Worm (Caenorhabditis elegans) whole organism, L4 larva: ENCODE measurements around the gene ttm-2.

Source experiments
- D1046.2 ChIP-seq: fragments of 200-800 bp; sonication (Bioruptor generic); IDR thresholded peaks from 2 replicates; pipeline ENCODE4 v1.3.6; 2022; ENCODE audit warnings: missing genetic modification characterization, missing compliant biosample characterization
- Y75B8A.6 ChIP-seq: fragments of 200-800 bp; sonication (Bioruptor generic); IDR thresholded peaks from 2 replicates; pipeline ENCODE4 v1.3.6; 2022; ENCODE audit warnings: missing genetic modification reagents, missing genetic modification characterization, missing compliant biosample characterization
- ZK546.5 ChIP-seq, 2 experiments: sonication (generic microtip); optimal IDR thresholded peaks; 2 replicates each; lab custom pipeline; 2017; ENCODE audit warnings: missing biosample characterization in 2 of 2, missing genetic modification characterization in 2 of 2
- aha-1 ChIP-seq: fragments of 150-350 bp; peaks from one replicate; lab custom pipeline; 2014; ENCODE audit warnings: missing biosample characterization, missing genetic modification characterization
- aly-2 ChIP-seq: sonication (generic microtip); optimal IDR thresholded peaks from 2 replicates; lab custom pipeline; 2018; ENCODE audit warnings: missing biosample characterization, missing genetic modification characterization
- arid-1 ChIP-seq: fragments of 200-800 bp; sonication (Bioruptor generic); conservative IDR thresholded peaks from 2 replicates; pipeline ENCODE4 v1.3.6; 2022; ENCODE audit warnings: missing genetic modification reagents, missing genetic modification characterization, missing compliant biosample characterization
- ceh-28 ChIP-seq: fragments of 150-350 bp; optimal IDR thresholded peaks from 2 replicates; lab custom pipeline; 2014; ENCODE audit warnings: missing biosample characterization, missing genetic modification reagents, missing genetic modification characterization
- ces-1 ChIP-seq: fragments of 150-350 bp; sonication (generic microtip); optimal IDR thresholded peaks from 4 replicates; lab custom pipeline; 2014; ENCODE audit warnings: missing biosample characterization, missing genetic modification reagents, missing genetic modification characterization
- daf-16 ChIP-seq, 3 experiments: sonication (generic microtip); optimal IDR thresholded peaks; 2 replicates each; lab custom pipeline; 2016 to 2017; ENCODE audit warnings: missing genetic modification characterization in 3 of 3, missing genetic modification reagents in 3 of 3, mild to moderate bottlenecking in 2 of 3, missing compliant biosample characterization in 2 of 3, missing biosample characterization in 1 of 3, moderate library complexity in 1 of 3
- daf-8 ChIP-seq: fragments of 200-800 bp; sonication (Bioruptor generic); IDR thresholded peaks from 2 replicates; pipeline ENCODE4 v1.3.6; 2022; ENCODE audit warnings: missing genetic modification characterization, missing compliant biosample characterization
- dve-1 ChIP-seq: sonication (generic microtip); optimal IDR thresholded peaks from 2 replicates; lab custom pipeline; 2017; ENCODE audit warnings: antibody characterized with exemption, mild to moderate bottlenecking, missing genetic modification characterization, missing compliant biosample characterization; ENCODE audit not compliant: insufficient read depth
- fos-1 ChIP-seq: fragments of 150-350 bp; optimal IDR thresholded peaks from 2 replicates; lab custom pipeline; 2014; ENCODE audit warnings: missing biosample characterization, missing genetic modification characterization
- hif-1 ChIP-seq, 2 experiments: sonication (generic microtip); optimal IDR thresholded peaks; 2 replicates each; lab custom pipeline; 2016 to 2017; ENCODE audit warnings: missing compliant biosample characterization in 2 of 2, missing genetic modification characterization in 2 of 2, missing genetic modification reagents in 2 of 2, missing genotype in 2 of 2, mild to moderate bottlenecking in 1 of 2
- hlh-11 ChIP-seq: fragments of 200-800 bp; sonication (Bioruptor generic); optimal IDR thresholded peaks from 2 replicates; lab custom pipeline; 2018; ENCODE audit warnings: mild to moderate bottlenecking, missing genetic modification characterization, missing compliant biosample characterization
- jun-1 ChIP-seq: fragments of 150-350 bp; optimal IDR thresholded peaks from 2 replicates; lab custom pipeline; 2014; ENCODE audit warnings: missing biosample characterization, missing genetic modification reagents, missing genetic modification characterization
- lim-7 ChIP-seq: fragments of 200-800 bp; sonication (Bioruptor generic); IDR thresholded peaks from 2 replicates; pipeline ENCODE4 v1.3.6; 2022; ENCODE audit warnings: missing genetic modification characterization, missing compliant biosample characterization
- lin-13 ChIP-seq: fragments of 150-350 bp; optimal IDR thresholded peaks from 2 replicates; lab custom pipeline; 2014; ENCODE audit warnings: missing biosample characterization, missing genetic modification reagents, missing genetic modification characterization
- lin-39 ChIP-seq: fragments of 150-350 bp; optimal IDR thresholded peaks from 2 replicates; lab custom pipeline; 2014; ENCODE audit warnings: missing biosample characterization, missing genetic modification reagents, missing genetic modification characterization
- madf-9 ChIP-seq: fragments of 200-800 bp; sonication (Bioruptor generic); conservative IDR thresholded peaks from 2 replicates; pipeline ENCODE4 v1.3.6; 2022; ENCODE audit warnings: missing genetic modification reagents, missing genetic modification characterization, missing compliant biosample characterization
- mdt-29 ChIP-seq: fragments of 200-800 bp; sonication (Bioruptor generic); IDR thresholded peaks from 2 replicates; pipeline ENCODE4 v1.3.6; 2022; ENCODE audit warnings: missing genetic modification reagents, missing genetic modification characterization, missing compliant biosample characterization
- mxl-3 ChIP-seq: fragments of 200-800 bp; sonication (Bioruptor generic); optimal IDR thresholded peaks from 2 replicates; lab custom pipeline; 2018; ENCODE audit warnings: mild to moderate bottlenecking, missing genetic modification characterization, missing compliant biosample characterization
- nhr-10 ChIP-seq: fragments of 150-350 bp; optimal IDR thresholded peaks from 2 replicates; lab custom pipeline; 2014; ENCODE audit warnings: missing biosample characterization, missing genetic modification characterization
- nhr-102 ChIP-seq: sonication (generic microtip); optimal IDR thresholded peaks from 2 replicates; lab custom pipeline; 2016; ENCODE audit warnings: mild to moderate bottlenecking, missing genetic modification characterization, moderate library complexity, missing compliant biosample characterization
- nhr-11 ChIP-seq: fragments of 150-350 bp; optimal IDR thresholded peaks from 2 replicates; lab custom pipeline; 2014; ENCODE audit warnings: missing biosample characterization, missing genetic modification characterization
- nhr-111 ChIP-seq: fragments of 200-800 bp; sonication (Bioruptor generic); optimal IDR thresholded peaks from 2 replicates; lab custom pipeline; 2018; ENCODE audit warnings: mild to moderate bottlenecking, missing genetic modification characterization, missing compliant biosample characterization
- nhr-41 ChIP-seq: fragments of 200-800 bp; sonication (Bioruptor generic); IDR thresholded peaks from 2 replicates; pipeline ENCODE4 v1.3.6; 2022; ENCODE audit warnings: missing genetic modification reagents, missing genetic modification characterization, missing compliant biosample characterization
- nhr-48 ChIP-seq: sonication (generic microtip); optimal IDR thresholded peaks from 2 replicates; lab custom pipeline; 2016; ENCODE audit warnings: mild to moderate bottlenecking, missing genetic modification characterization, missing compliant biosample characterization
- php-3 ChIP-seq: fragments of 200-800 bp; sonication (Bioruptor generic); IDR thresholded peaks from 2 replicates; pipeline ENCODE4 v1.3.6; 2022; ENCODE audit warnings: missing genetic modification reagents, missing genetic modification characterization, missing compliant biosample characterization
- pqm-1 ChIP-seq: sonication (generic microtip); optimal IDR thresholded peaks from 2 replicates; lab custom pipeline; 2017; ENCODE audit warnings: missing biosample characterization, missing genetic modification characterization
- sdz-12 ChIP-seq: fragments of 200-800 bp; sonication (Bioruptor generic); optimal IDR thresholded peaks from 2 replicates; lab custom pipeline; 2018; ENCODE audit warnings: mild to moderate bottlenecking, missing genetic modification characterization, missing compliant biosample characterization
- set-16 ChIP-seq: fragments of 200-800 bp; sonication (Bioruptor generic); IDR thresholded peaks from 2 replicates; pipeline ENCODE4 v1.3.6; 2022; ENCODE audit warnings: missing genetic modification reagents, missing genetic modification characterization, missing compliant biosample characterization
- skn-1 ChIP-seq: fragments of 150-350 bp; optimal IDR thresholded peaks from 2 replicates; lab custom pipeline; 2014; ENCODE audit warnings: missing biosample characterization, missing genetic modification characterization
- spr-3 ChIP-seq: fragments of 200-800 bp; sonication (Bioruptor generic); optimal IDR thresholded peaks from 2 replicates; lab custom pipeline; 2018; ENCODE audit warnings: mild to moderate bottlenecking, missing genetic modification characterization, missing compliant biosample characterization
- unc-130 ChIP-seq: sonication (generic microtip); optimal IDR thresholded peaks from 2 replicates; lab custom pipeline; 2016; ENCODE audit warnings: missing genetic modification reagents, missing genetic modification characterization, missing compliant biosample characterization
- unc-62 ChIP-seq, 3 experiments: fragments of 150-350 bp in 1 of 3; sonication (generic microtip); optimal IDR thresholded peaks in 2 of 3; peaks in 1 of 3; 1 replicate in 1 of 3; 2 replicates in 2 of 3; lab custom pipeline; 2014 to 2017; ENCODE audit warnings: missing biosample characterization in 3 of 3, missing genetic modification characterization in 3 of 3, missing genetic modification reagents in 3 of 3, missing genotype in 1 of 3
- zfp-2 ChIP-seq: sonication (generic microtip); optimal IDR thresholded peaks from 2 replicates; lab custom pipeline; 2016; ENCODE audit warnings: mild to moderate bottlenecking, missing genetic modification characterization, missing compliant biosample characterization

ttm-2 gene

DNA sequence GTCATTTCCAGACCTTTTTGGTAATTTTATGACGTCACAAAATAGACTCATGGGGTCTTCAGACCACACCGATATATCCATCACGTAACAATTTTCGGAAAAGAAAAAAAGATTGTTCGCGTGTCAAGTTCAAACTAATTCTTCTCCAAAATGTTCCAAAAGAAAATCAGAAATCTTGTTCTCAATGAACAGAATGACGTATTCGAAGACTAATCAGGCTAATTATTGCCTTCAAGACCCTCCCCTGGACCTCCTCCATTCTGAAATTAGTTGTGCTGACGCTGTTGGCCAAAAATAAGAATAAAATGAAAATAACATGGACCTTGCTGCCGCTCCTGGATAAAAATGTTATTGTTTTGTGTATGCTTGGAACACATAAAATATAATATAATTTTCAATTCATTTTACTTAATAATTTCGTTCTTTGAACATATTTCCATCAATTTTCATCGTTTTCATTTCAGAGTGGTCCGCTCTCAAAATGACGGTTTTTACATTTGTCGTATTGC lies 23.7 kb upstream of the ttm-2 start, which contains the start of gene F26G1.15:
TSS of gene F26G1.15 (plus strand) at position 459 of the 509 bp plus-strand sequence.
- TF ChIP-seq unc-62 (GFP tag; optimal IDR thresholded peaks at IDR 0.05 in 1 of 2; lab: Kevin White, UChicago) = peak in 1 of 2 experiments; percentile 94
- TF ChIP-seq unc-62 (tag; optimal IDR thresholded peaks at IDR 0.05; lab: Kevin White, UChicago) = no peak
- no peak for TF ChIP-seq arid-1
- TF ChIP-seq aha-1 (tag; lab: Kevin White, UChicago) = peak; percentile 35
- TF ChIP-seq zfp-2 (tag; lab: Kevin White, UChicago) = no peak
- TF ChIP-seq, all 104 proteins: peak for 2

DNA sequence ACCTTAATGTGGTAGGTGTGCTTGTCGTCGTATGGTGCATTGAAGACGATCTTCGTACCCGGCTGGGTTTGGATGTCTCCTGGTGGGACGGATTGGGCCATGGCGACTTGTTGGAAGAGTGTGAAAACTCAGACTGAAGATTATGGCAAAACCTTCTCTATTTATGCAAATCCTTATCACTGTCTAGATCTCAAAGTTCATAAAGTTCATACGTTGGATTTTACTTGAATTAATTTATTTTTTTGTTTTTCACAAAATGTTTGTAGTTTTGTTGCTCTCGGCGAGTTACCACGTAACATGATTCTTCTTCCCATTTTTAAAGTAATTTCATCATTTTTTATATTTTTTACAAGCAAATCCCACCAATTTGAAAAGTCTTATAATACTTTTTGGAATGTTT lies 20.0 kb upstream of the ttm-2 start, which contains the start of gene msp-3:
TSS of gene msp-3 (minus strand) at position 101 of the 400 bp plus-strand sequence.
- TF ChIP-seq nhr-111 (GFP tag; lab: Kevin White, UChicago) (no peak), pqm-1 (tag; lab: Kevin White, UChicago) (no peak), nhr-48 (tag; lab: Kevin White, UChicago) (no peak), unc-130 (no peak), set-16 (GFP tag; lab: Robert Waterston, UW) (no peak), php-3 (GFP tag; lab: Robert Waterston, UW) (no peak), aly-2 (tag; lab: Kevin White, UChicago) (no peak), lin-13 (GFP tag; lab: Kevin White, UChicago) (no peak)

- TF ChIP-seq sdz-12 (GFP tag; lab: Kevin White, UChicago) (no peak), nhr-102 (no peak), D1046.2 (GFP tag; lab: Robert Waterston, UW) (no peak), jun-1 (no peak), ces-1 (GFP tag; lab: Kevin White, UChicago) (no peak), ZK546.5 (tag; optimal IDR thresholded peaks at IDR 0.05; lab: Kevin White, UChicago) (no peak), madf-9 (no peak), lin-39 (tag; lab: Kevin White, UChicago) (no peak), ceh-28 (tag; lab: Kevin White, UChicago) (no peak), aha-1 (tag; lab: Kevin White, UChicago) (no peak), mxl-3 (no peak), fos-1 (tag; lab: Kevin White, UChicago) (no peak), lim-7 (GFP tag; lab: Robert Waterston, UW) (no peak), hlh-11 (no peak), skn-1 (tag; lab: Kevin White, UChicago) (no peak), Y75B8A.6 (GFP tag; lab: Robert Waterston, UW) (no peak), hif-1 (tag; optimal IDR thresholded peaks at IDR 0.05; lab: Kevin White, UChicago) (no peak)
- TF ChIP-seq, all 104 proteins: peak for 0
Observed at ce11 chrII:4784436-4784835, 18.3 kb upstream of the ttm-2 start, which contains the start of gene nep-12. TSS of gene nep-12 (minus strand) at chrII:4784536.

DNA sequence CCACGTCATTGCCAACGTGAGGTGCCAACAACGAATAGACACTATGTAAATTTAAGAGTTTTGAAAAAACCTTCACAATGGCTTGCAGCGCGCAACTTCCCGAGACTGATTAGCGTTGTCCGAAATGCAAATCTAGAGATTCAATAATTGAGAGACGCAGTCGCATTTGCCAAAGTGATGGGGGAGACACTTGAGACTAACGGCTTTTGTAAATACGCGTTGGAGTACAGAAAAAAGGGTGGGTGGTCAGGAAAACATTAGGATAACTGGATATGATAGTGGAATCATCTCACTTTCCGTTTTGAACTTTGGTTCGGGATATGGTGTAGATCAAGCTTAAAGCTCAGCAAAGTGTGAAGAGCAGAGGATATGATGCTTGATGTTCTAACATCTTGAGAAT lies 13.6 kb upstream of the ttm-2 start:
- TF ChIP-seq nhr-41 (GFP tag; lab: Robert Waterston, UW) (no peak), unc-62 (GFP tag; optimal IDR thresholded peaks at IDR 0.05 in 1 of 2; lab: Kevin White, UChicago) (no peak), unc-62 (tag; optimal IDR thresholded peaks at IDR 0.05; lab: Kevin White, UChicago) (no peak), spr-3 (GFP tag; lab: Kevin White, UChicago) (no peak)

- TF ChIP-seq nhr-11 (tag; lab: Kevin White, UChicago) (no peak), dve-1 (peak; percentile 62), ceh-28 (tag; lab: Kevin White, UChicago) (no peak), daf-16 (GFP tag; optimal IDR thresholded peaks at IDR 0.05; lab: Kevin White, UChicago) (no peak), daf-16 (tag; optimal IDR thresholded peaks at IDR 0.05; lab: Kevin White, UChicago) (peak; percentile 73), set-16 (GFP tag; lab: Robert Waterston, UW) (no peak), nhr-10 (tag; lab: Kevin White, UChicago) (no peak), mdt-29 (GFP tag; lab: Robert Waterston, UW) (no peak), daf-8 (GFP tag; lab: Robert Waterston, UW) (no peak), hlh-11 (peak; percentile 42), pqm-1 (tag; lab: Kevin White, UChicago) (peak; percentile 86)
Observed at ce11 chrII:4776933-4777332, 10.7 kb upstream of the ttm-2 start, which contains the start of gene F26G1.11. TSS of gene F26G1.11 (plus strand) at chrII:4777137.
